Fruit fly (Drosophila melanogaster): ENCODE measurements around the gene CG32213.
"Not testable (repeated sequence)": the region's sequence is repeated elsewhere in the genome, so short reads cannot be mapped to it uniquely, and the experiment has no call there.

The CG32213 gene

dm6 chr3L:19481209-19481608 is 5.6 kb downstream of the CG32213 start:
- TF ChIP-seq woc (GFP tag; optimal IDR thresholded peaks at IDR 0.05): no peak
- no peak for TF ChIP-seq Rel (GFP tag; optimal IDR thresholded peaks at IDR 0.05)
- TF ChIP-seq Rel (tag; optimal IDR thresholded peaks at IDR 0.05): peak; percentile 62
- TF ChIP-seq HLH106 (tag; optimal IDR thresholded peaks at IDR 0.05): no peak
- no peak for TF ChIP-seq Jra (GFP tag; optimal IDR thresholded peaks at IDR 0.05)
- no peak for TF ChIP-seq sv (GFP tag; optimal IDR thresholded peaks at IDR 0.05)
- no peak for TF ChIP-seq Sp1 (GFP tag; optimal IDR thresholded peaks at IDR 0.05)
- TF ChIP-seq Mio (GFP tag; optimal IDR thresholded peaks at IDR 0.05): no peak
- no peak for TF ChIP-seq foxo (GFP tag; optimal IDR thresholded peaks at IDR 0.05)
- no peak for TF ChIP-seq dsf (GFP tag; optimal IDR thresholded peaks at IDR 0.05; ENCODE audit: borderline replicate concordance)
- peak; percentile 53 for TF ChIP-seq jim (GFP tag; optimal IDR thresholded peaks at IDR 0.05)
- no peak for TF ChIP-seq lola (GFP tag; optimal IDR thresholded peaks at IDR 0.05)
- no peak for TF ChIP-seq Hr78 (GFP tag; optimal IDR thresholded peaks at IDR 0.05)
- no peak for TF ChIP-seq Hnf4 (GFP tag; optimal IDR thresholded peaks at IDR 0.05)
- no peak for TF ChIP-seq CG32264 (GFP tag; optimal IDR thresholded peaks at IDR 0.05)
- no peak for TF ChIP-seq Hr83 (GFP tag; optimal IDR thresholded peaks at IDR 0.05; ENCODE audit: poor library complexity, severe bottlenecking)
- TF ChIP-seq Vsx2 (GFP tag; optimal IDR thresholded peaks at IDR 0.05; ENCODE audit: partially characterized antibody): no peak
- TF ChIP-seq OdsH (GFP tag; optimal IDR thresholded peaks at IDR 0.05): no peak

dm6 chr3L:19482014-19482413 is 6.4 kb downstream of the CG32213 start:
- TF ChIP-seq dsf (GFP tag; optimal IDR thresholded peaks at IDR 0.05; ENCODE audit: borderline replicate concordance): no peak
- TF ChIP-seq Abd-B (GFP tag; optimal IDR thresholded peaks at IDR 0.05): no peak
- no peak for TF ChIP-seq Dfd (GFP tag; optimal IDR thresholded peaks at IDR 0.05)
- TF ChIP-seq dmrt93B (GFP tag; optimal IDR thresholded peaks at IDR 0.05): no peak
- no peak for TF ChIP-seq Sp1 (GFP tag; optimal IDR thresholded peaks at IDR 0.05)
- TF ChIP-seq Vsx2 (GFP tag; optimal IDR thresholded peaks at IDR 0.05; ENCODE audit: partially characterized antibody): no peak
- no peak for TF ChIP-seq HLH106 (tag; optimal IDR thresholded peaks at IDR 0.05)
- no peak for TF ChIP-seq tai (GFP tag; optimal IDR thresholded peaks at IDR 0.05)
- TF ChIP-seq Dif (GFP tag; optimal IDR thresholded peaks at IDR 0.05; ENCODE audit: partially characterized antibody): no peak
- no peak for TF ChIP-seq psq (GFP tag; optimal IDR thresholded peaks at IDR 0.05)
- TF ChIP-seq jim (GFP tag; optimal IDR thresholded peaks at IDR 0.05): no peak
- TF ChIP-seq dl (GFP tag; optimal IDR thresholded peaks at IDR 0.05; ENCODE audit: insufficient read depth in 1 of 2, partially characterized antibody in 2 of 2): no peak

dm6 chr3L:19483007-19483406 is 7.4 kb downstream of the CG32213 start:
- TF ChIP-seq Dif (GFP tag; optimal IDR thresholded peaks at IDR 0.05; ENCODE audit: partially characterized antibody) (peak; percentile 94), Vsx2 (GFP tag; optimal IDR thresholded peaks at IDR 0.05; ENCODE audit: partially characterized antibody) (peak; percentile 70), foxo (GFP tag; optimal IDR thresholded peaks at IDR 0.05) (no peak), Dfd (GFP tag; optimal IDR thresholded peaks at IDR 0.05) (no peak), CrebA (GFP tag; optimal IDR thresholded peaks at IDR 0.05; ENCODE audit: borderline replicate concordance) (no peak), dl (GFP tag; optimal IDR thresholded peaks at IDR 0.05; ENCODE audit: insufficient read depth in 1 of 2, partially characterized antibody in 2 of 2) (peak in 1 of 2 experiments; percentile 42), Myc (optimal IDR thresholded peaks at IDR 0.05) (peak; percentile 55), lola (GFP tag; optimal IDR thresholded peaks at IDR 0.05) (no peak)

dm6 chr3L:19486398-19486797 is 10.8 kb downstream of the CG32213 start, which contains the start of gene brv1:
Gene brv1 (minus strand): TSS chr3L:19486498.
- TF ChIP-seq GATAd (GFP tag; optimal IDR thresholded peaks at IDR 0.05) (no peak), usp (GFP tag; optimal IDR thresholded peaks at IDR 0.05) (no peak), Myc (optimal IDR thresholded peaks at IDR 0.05) (no peak), Dif (GFP tag; optimal IDR thresholded peaks at IDR 0.05; ENCODE audit: partially characterized antibody) (no peak), Vsx2 (GFP tag; optimal IDR thresholded peaks at IDR 0.05; ENCODE audit: partially characterized antibody) (no peak), Abd-B (GFP tag; optimal IDR thresholded peaks at IDR 0.05) (no peak), HLH106 (tag; optimal IDR thresholded peaks at IDR 0.05) (no peak), CrebA (GFP tag; optimal IDR thresholded peaks at IDR 0.05; ENCODE audit: borderline replicate concordance) (no peak), pan (optimal IDR thresholded peaks at IDR 0.05) (no peak), psq (GFP tag; optimal IDR thresholded peaks at IDR 0.05) (no peak), Jra (GFP tag; optimal IDR thresholded peaks at IDR 0.05) (no peak), rgr (GFP tag; optimal IDR thresholded peaks at IDR 0.05) (no peak), tai (GFP tag; optimal IDR thresholded peaks at IDR 0.05) (no peak)

dm6 chr3L:19487260-19487659 is 11.6 kb downstream of the CG32213 start, which contains the start of gene CG32212:
Gene CG32212 (plus strand): TSS chr3L:19487560.
- not testable (repeated sequence) for TF ChIP-seq ey (GFP tag; optimal IDR thresholded peaks at IDR 0.05); Myc (optimal IDR thresholded peaks at IDR 0.05); sage (GFP tag; optimal IDR thresholded peaks at IDR 0.05)

All from whole organism, wandering third instar larva.